Fruit fly (Drosophila melanogaster) whole organism, prepupa: ENCODE measurements around the gene RhoGAP71E.

Source experiments
- Blimp-1 ChIP-seq: fragments of 200-800 bp; sonication (Bioruptor generic); optimal IDR thresholded peaks from 3 replicates; lab custom pipeline; 2017; ENCODE audit warnings: missing biosample characterization, missing genetic modification characterization, mild to moderate bottlenecking, moderate library complexity, missing genetic modification reagents
- CG10669 ChIP-seq: fragments of 200-800 bp; sonication (Bioruptor generic); optimal IDR thresholded peaks from 3 replicates; lab custom pipeline; 2018; ENCODE audit warnings: missing biosample characterization, mild to moderate bottlenecking, missing genetic modification characterization, moderate library complexity
- CG11294 ChIP-seq: fragments of 200-800 bp; sonication (Bioruptor generic); IDR thresholded peaks from 2 replicates; pipeline ENCODE4 v1.3.6; 2022; ENCODE audit warnings: missing biosample characterization, missing genetic modification characterization
- CG11762 ChIP-seq: fragments of 200-800 bp; sonication (Bioruptor generic); optimal IDR thresholded peaks from 3 replicates; lab custom pipeline; 2016; ENCODE audit warnings: missing biosample characterization, missing genetic modification characterization; ENCODE audit not compliant: insufficient read depth
- CG16779 ChIP-seq: fragments of 200-800 bp; sonication (Bioruptor generic); optimal IDR thresholded peaks from 3 replicates; lab custom pipeline; 2017; ENCODE audit warnings: missing biosample characterization, mild to moderate bottlenecking, missing genetic modification characterization
- CG32006 ChIP-seq: fragments of 200-800 bp; sonication (Bioruptor generic); optimal IDR thresholded peaks from 3 replicates; lab custom pipeline; 2017; ENCODE audit warnings: missing biosample characterization, mild to moderate bottlenecking, missing genetic modification characterization
- CG34406 ChIP-seq: fragments of 200-800 bp; sonication (Bioruptor generic); optimal IDR thresholded peaks from 3 replicates; lab custom pipeline; 2016; ENCODE audit warnings: missing biosample characterization, missing genetic modification characterization
- CG6163 ChIP-seq: fragments of 200-800 bp; sonication (Bioruptor generic); IDR thresholded peaks from 3 replicates; pipeline ENCODE4 v1.3.6; 2022; ENCODE audit warnings: missing biosample characterization, missing genetic modification characterization
- CG6808 ChIP-seq: fragments of 200-800 bp; sonication (Bioruptor generic); optimal IDR thresholded peaks from 3 replicates; lab custom pipeline; 2017; ENCODE audit warnings: missing biosample characterization, missing genetic modification characterization, mild to moderate bottlenecking, moderate library complexity, missing genetic modification reagents
- CG6854 ChIP-seq: fragments of 200-800 bp; sonication (Bioruptor generic); optimal IDR thresholded peaks from 2 replicates; lab custom pipeline; 2017; ENCODE audit warnings: missing biosample characterization, mild to moderate bottlenecking, missing genetic modification characterization
- CG7368 ChIP-seq: fragments of 200-800 bp; sonication (Bioruptor generic); optimal IDR thresholded peaks from 3 replicates; lab custom pipeline; 2016; ENCODE audit warnings: missing biosample characterization, missing genetic modification characterization
- CG8319 ChIP-seq: fragments of 200-800 bp; sonication (Bioruptor generic); optimal IDR thresholded peaks from 3 replicates; lab custom pipeline; 2016; ENCODE audit warnings: missing biosample characterization, missing genetic modification characterization
- CG8632 ChIP-seq: fragments of 200-800 bp; sonication (Bioruptor generic); optimal IDR thresholded peaks from 3 replicates; lab custom pipeline; 2016; ENCODE audit warnings: missing biosample characterization, missing genetic modification characterization
- Eip78C ChIP-seq: fragments of 200-800 bp; sonication (Bioruptor generic); peaks from one replicate; lab custom pipeline; 2016; ENCODE audit warnings: missing biosample characterization, missing genetic modification characterization
- Eip93F ChIP-seq: fragments of 200-800 bp; sonication (Bioruptor generic); optimal IDR thresholded peaks from 2 replicates; lab custom pipeline; 2016; ENCODE audit warnings: missing biosample characterization, mild to moderate bottlenecking, missing genetic modification characterization
- Ets21C ChIP-seq: fragments of 200-800 bp; sonication (Bioruptor generic); optimal IDR thresholded peaks from 3 replicates; lab custom pipeline; 2016; ENCODE audit warnings: missing biosample characterization, missing genetic modification characterization
- Ets96B ChIP-seq: fragments of 200-800 bp; optimal IDR thresholded peaks from 2 replicates; lab custom pipeline; 2019; ENCODE audit warnings: missing biosample characterization, mild to moderate bottlenecking, missing genetic modification characterization, moderate library complexity
- Gug ChIP-seq: fragments of 200-800 bp; sonication (Bioruptor generic); IDR thresholded peaks from 2 replicates; pipeline ENCODE4 v1.3.6; 2022; ENCODE audit warnings: missing biosample characterization, missing genetic modification characterization
- Hr38 ChIP-seq: sonication (Bioruptor generic); optimal IDR thresholded peaks from 2 replicates; lab custom pipeline; 2016; ENCODE audit warnings: missing biosample characterization, missing genetic modification characterization
- Hr39 ChIP-seq: fragments of 200-800 bp; sonication (Bioruptor generic); optimal IDR thresholded peaks from 2 replicates; lab custom pipeline; 2016; ENCODE audit warnings: missing biosample characterization, missing genetic modification characterization
- Hr4 ChIP-seq: fragments of 200-800 bp; sonication (Bioruptor generic); optimal IDR thresholded peaks from 3 replicates; lab custom pipeline; 2016; ENCODE audit warnings: missing biosample characterization, missing genetic modification characterization
- Smox ChIP-seq: fragments of 200-800 bp; sonication (Bioruptor generic); optimal IDR thresholded peaks from 3 replicates; lab custom pipeline; 2016; ENCODE audit warnings: missing biosample characterization, missing genetic modification characterization
- Sox14 ChIP-seq: fragments of 200-800 bp; sonication (Bioruptor generic); optimal IDR thresholded peaks from 3 replicates; lab custom pipeline; 2016; ENCODE audit warnings: missing biosample characterization, missing genetic modification characterization
- Sox15 ChIP-seq: fragments of 200-800 bp; sonication (Bioruptor generic); optimal IDR thresholded peaks from 3 replicates; lab custom pipeline; 2016; ENCODE audit warnings: missing biosample characterization, missing genetic modification characterization
- acj6 ChIP-seq: fragments of 200-800 bp; sonication (Bioruptor generic); optimal IDR thresholded peaks from 3 replicates; lab custom pipeline; 2016; ENCODE audit warnings: missing biosample characterization, missing genetic modification characterization
- cyc ChIP-seq: fragments of 200-800 bp; sonication (Bioruptor generic); optimal IDR thresholded peaks from 3 replicates; lab custom pipeline; 2016; ENCODE audit warnings: missing biosample characterization, missing genetic modification characterization
- esn ChIP-seq: fragments of 200-800 bp; sonication (Bioruptor generic); optimal IDR thresholded peaks from 2 replicates; lab custom pipeline; 2016; ENCODE audit warnings: missing biosample characterization, mild to moderate bottlenecking, missing genetic modification characterization, moderate library complexity
- fd59A ChIP-seq: fragments of 200-800 bp; sonication (Bioruptor generic); optimal IDR thresholded peaks from 2 replicates; lab custom pipeline; 2017; ENCODE audit warnings: missing biosample characterization, mild to moderate bottlenecking, missing genetic modification characterization, missing genetic modification reagents
- fd85E ChIP-seq: fragments of 200-800 bp; sonication (Bioruptor generic); optimal IDR thresholded peaks from 3 replicates; lab custom pipeline; 2016; ENCODE audit warnings: missing biosample characterization, missing genetic modification characterization
- fkh ChIP-seq: fragments of 200-800 bp; sonication (Bioruptor generic); optimal IDR thresholded peaks from 3 replicates; lab custom pipeline; 2017; ENCODE audit warnings: missing biosample characterization, mild to moderate bottlenecking, missing genetic modification characterization, moderate library complexity
- lz ChIP-seq: fragments of 200-800 bp; sonication (Bioruptor generic); optimal IDR thresholded peaks from 3 replicates; lab custom pipeline; 2016; ENCODE audit warnings: missing biosample characterization, missing genetic modification characterization
- spab ChIP-seq: fragments of 200-800 bp; sonication (Bioruptor generic); optimal IDR thresholded peaks from 2 replicates; lab custom pipeline; 2017; ENCODE audit warnings: missing biosample characterization, mild to moderate bottlenecking, missing genetic modification characterization, missing genetic modification reagents
- ss ChIP-seq, 2 experiments: fragments of 200-800 bp; sonication (Bioruptor generic); optimal IDR thresholded peaks; 2 replicates in 1 of 2; 3 replicates in 1 of 2; lab custom pipeline; 2017 to 2018; ENCODE audit warnings: mild to moderate bottlenecking in 2 of 2, missing biosample characterization in 2 of 2, missing genetic modification characterization in 2 of 2, moderate library complexity in 1 of 2
- svp ChIP-seq: fragments of 200-800 bp; sonication (Bioruptor generic); peaks from one replicate; lab custom pipeline; 2016; ENCODE audit warnings: missing biosample characterization, missing genetic modification characterization
- vri ChIP-seq: fragments of 200-800 bp; sonication (Bioruptor generic); optimal IDR thresholded peaks from 3 replicates; lab custom pipeline; 2016; ENCODE audit warnings: missing biosample characterization, mild to moderate bottlenecking, missing genetic modification characterization

Gene RhoGAP71E

DNA sequence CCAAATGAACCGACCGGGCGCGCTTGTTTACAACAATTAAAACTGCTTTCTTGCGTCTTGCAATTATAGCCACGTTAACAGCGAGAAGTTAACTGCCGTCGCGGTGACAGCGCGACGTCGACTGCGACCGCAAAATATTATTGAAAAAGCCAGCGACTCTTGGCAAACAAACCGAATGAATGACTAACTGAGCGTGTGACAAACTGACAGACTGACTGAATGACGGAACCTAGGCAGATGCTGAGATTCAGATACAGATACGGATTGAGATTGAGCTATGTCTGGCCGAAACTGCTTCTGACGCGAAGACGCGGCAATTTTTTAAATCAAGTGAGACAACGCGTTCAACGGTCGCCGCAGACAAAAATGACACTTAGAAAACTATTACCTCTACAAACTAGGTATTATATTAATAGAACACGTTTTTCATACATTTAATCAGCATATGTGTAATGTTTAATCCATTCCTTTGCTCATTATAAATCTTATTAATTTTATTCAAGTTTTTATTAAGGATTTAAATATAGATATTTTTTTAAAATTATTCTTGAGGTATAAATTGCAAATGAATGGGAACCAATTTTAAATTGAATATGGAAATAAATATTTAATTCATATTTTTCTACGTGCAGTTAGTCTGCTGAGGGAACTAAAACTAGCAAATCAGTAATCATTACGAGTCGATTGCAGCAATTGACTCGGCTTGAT lies 45.9 kb downstream of the RhoGAP71E start:
- TF ChIP-seq fkh (GFP tag; lab: Kevin White, UChicago) (peak; percentile 41), Hr4 (GFP tag; lab: Kevin White, UChicago) (no peak), CG34406 (GFP tag; lab: Kevin White, UChicago) (no peak)

DNA sequence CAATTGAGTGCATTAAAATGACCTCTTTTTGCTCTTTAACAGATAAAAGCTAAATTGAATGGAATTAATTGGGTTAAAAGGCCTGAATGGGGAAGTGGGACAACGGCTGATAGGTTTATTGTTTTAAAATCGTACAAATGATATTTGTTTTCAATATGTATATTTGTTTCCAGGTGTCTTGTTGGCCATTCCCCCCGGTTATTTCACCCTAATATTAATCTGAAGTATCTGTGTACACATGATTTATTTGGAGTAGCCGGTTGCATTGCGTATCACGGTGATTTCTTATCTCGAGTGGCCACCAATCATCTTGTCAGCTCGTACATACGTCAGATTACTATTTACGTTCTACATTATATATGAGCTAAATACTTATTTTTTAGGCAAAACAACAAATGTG lies 47.7 kb downstream of the RhoGAP71E start:
- TF ChIP-seq Hr39 (GFP tag; lab: Kevin White, UChicago) (no peak), vri (GFP tag; lab: Kevin White, UChicago) (peak; percentile 83), Eip78C (GFP tag; lab: Kevin White, UChicago) (peak; percentile 46), CG8319 (GFP tag; lab: Kevin White, UChicago) (no peak), CG6854 (GFP tag; lab: Kevin White, UChicago) (no peak), acj6 (no peak), Eip93F (GFP tag; lab: Kevin White, UChicago) (peak; percentile 3), fkh (GFP tag; lab: Kevin White, UChicago) (peak; percentile 42), CG8632 (GFP tag; lab: Kevin White, UChicago) (peak; percentile 5)
- TF ChIP-seq, all 60 proteins: peak for 5

DNA sequence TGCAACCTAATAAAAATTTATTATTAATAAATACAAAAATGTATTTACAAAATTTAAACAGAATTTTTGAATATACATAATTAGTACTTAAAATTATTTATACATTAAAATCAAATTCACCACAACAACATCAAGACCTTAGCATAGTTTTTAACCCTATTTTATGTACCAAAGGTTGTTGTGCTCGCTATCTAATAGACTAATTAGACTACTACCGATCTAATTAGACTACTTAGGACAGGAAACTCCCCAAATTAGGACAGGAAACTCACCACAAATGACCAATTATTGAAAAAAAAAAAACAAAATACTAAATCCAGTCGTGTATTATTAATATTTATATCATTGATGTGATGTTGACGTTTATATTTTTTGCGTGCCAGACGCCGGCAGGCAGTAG lies 48.3 kb downstream of the RhoGAP71E start:
- TF ChIP-seq Ets96B (tag; lab: Kevin White, UChicago), result no peak
- no peak for TF ChIP-seq CG6854 (GFP tag; lab: Kevin White, UChicago)
- no peak for TF ChIP-seq fkh (GFP tag; lab: Kevin White, UChicago)
- TF ChIP-seq Smox (GFP tag; lab: Kevin White, UChicago), result no peak
- no peak for TF ChIP-seq fd59A (GFP tag; lab: Kevin White, UChicago)
- no peak for TF ChIP-seq Eip93F (GFP tag; lab: Kevin White, UChicago)
- no peak for TF ChIP-seq esn (GFP tag; lab: Kevin White, UChicago)
- no peak for TF ChIP-seq fd85E (GFP tag; lab: Kevin White, UChicago)
- TF ChIP-seq CG6808 (GFP tag; lab: Kevin White, UChicago), result no peak
- TF ChIP-seq spab (GFP tag; lab: Kevin White, UChicago), result no peak
- no peak for TF ChIP-seq CG32006 (GFP tag; lab: Kevin White, UChicago)
- no peak for TF ChIP-seq cyc
- TF ChIP-seq CG10669 (GFP tag; lab: Kevin White, UChicago), result no peak
- TF ChIP-seq CG7368 (GFP tag; lab: Kevin White, UChicago), result no peak
- TF ChIP-seq Sox15 (GFP tag; lab: Kevin White, UChicago), result no peak
- no peak for TF ChIP-seq Ets21C (GFP tag; lab: Kevin White, UChicago)
- TF ChIP-seq Blimp-1 (GFP tag; lab: Kevin White, UChicago), result no peak
- TF ChIP-seq CG6163, result no peak
- TF ChIP-seq CG16779 (tag; lab: Kevin White, UChicago), result no peak
- TF ChIP-seq Gug (GFP tag; lab: Robert Waterston, UW), result no peak

DNA sequence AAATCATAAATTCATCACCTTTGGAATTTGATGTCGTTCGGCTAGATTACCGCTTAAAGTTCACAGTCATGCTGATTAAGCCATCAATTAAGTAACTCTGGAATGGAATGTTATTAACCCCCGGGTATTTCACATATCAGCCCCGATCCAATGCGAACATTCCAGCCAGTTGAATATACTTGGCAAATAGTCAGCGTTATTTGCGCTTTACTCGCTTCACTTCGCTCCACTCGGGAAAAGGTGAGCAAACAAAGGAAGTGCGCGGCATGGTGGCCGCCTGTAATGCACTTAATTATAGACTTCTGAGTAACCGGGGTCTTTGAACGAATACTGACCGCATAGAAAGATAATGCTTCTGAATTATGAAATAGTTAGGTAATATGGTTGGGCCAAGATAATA lies 49.0 kb downstream of the RhoGAP71E start:
- TF ChIP-seq CG11294 (GFP tag; lab: Robert Waterston, UW), result no peak
- TF ChIP-seq CG11762 (GFP tag; lab: Kevin White, UChicago), result no peak
- peak in 1 of 2 experiments; percentile 27 for TF ChIP-seq ss (GFP tag; optimal IDR thresholded peaks at IDR 0.05; lab: Kevin White, UChicago)
- peak; percentile 14 for TF ChIP-seq Eip93F (GFP tag; lab: Kevin White, UChicago)
- no peak for TF ChIP-seq spab (GFP tag; lab: Kevin White, UChicago)
- TF ChIP-seq Eip78C (GFP tag; lab: Kevin White, UChicago), result peak; percentile 78
- TF ChIP-seq CG10669 (GFP tag; lab: Kevin White, UChicago), result peak; percentile 6
- TF ChIP-seq lz (GFP tag; lab: Kevin White, UChicago), result no peak
- TF ChIP-seq CG7368 (GFP tag; lab: Kevin White, UChicago), result no peak
- no peak for TF ChIP-seq Hr38 (GFP tag; lab: Kevin White, UChicago)
- peak; percentile 52 for TF ChIP-seq svp
- TF ChIP-seq Ets21C (GFP tag; lab: Kevin White, UChicago), result no peak
- peak; percentile 97 for TF ChIP-seq vri (GFP tag; lab: Kevin White, UChicago)
- TF ChIP-seq fkh (GFP tag; lab: Kevin White, UChicago), result peak; percentile 27
- peak; percentile 4 for TF ChIP-seq Sox14 (GFP tag; lab: Kevin White, UChicago)
- TF ChIP-seq CG34406 (GFP tag; lab: Kevin White, UChicago), result peak; percentile 23
